Worm (Caenorhabditis elegans) whole organism, late embryonic: ENCODE data around the gene C29F9.5.

ENCODE experiments used
- ama-1 ChIP-seq: fragments of 150-350 bp; optimal IDR thresholded peaks from 2 replicates; lab custom pipeline; 2014
- ceh-2 ChIP-seq: sonication (generic microtip); optimal IDR thresholded peaks from 2 replicates; lab custom pipeline; 2016; ENCODE audit warnings: missing genotype, missing genetic modification characterization, missing compliant biosample characterization
- ceh-34 ChIP-seq: sonication (generic microtip); optimal IDR thresholded peaks from 2 replicates; lab custom pipeline; 2016; ENCODE audit warnings: mild to moderate bottlenecking, missing genetic modification characterization, missing compliant biosample characterization
- che-1 ChIP-seq: sonication (generic microtip); optimal IDR thresholded peaks from 2 replicates; lab custom pipeline; 2016; ENCODE audit warnings: mild to moderate bottlenecking, missing genetic modification characterization, missing compliant biosample characterization
- ets-4 ChIP-seq: sonication (generic microtip); optimal IDR thresholded peaks from 2 replicates; lab custom pipeline; 2016; ENCODE audit warnings: missing genetic modification characterization, missing compliant biosample characterization
- lim-6 ChIP-seq: sonication (generic microtip); optimal IDR thresholded peaks from 2 replicates; lab custom pipeline; 2016; ENCODE audit warnings: missing genetic modification characterization, missing compliant biosample characterization
- ref-2 ChIP-seq: sonication (generic microtip); optimal IDR thresholded peaks from 2 replicates; lab custom pipeline; 2016; ENCODE audit warnings: missing genetic modification characterization, missing compliant biosample characterization
- tbx-7 ChIP-seq: sonication (generic microtip); optimal IDR thresholded peaks from 2 replicates; lab custom pipeline; 2016; ENCODE audit warnings: missing genotype, missing genetic modification characterization, missing compliant biosample characterization

DNA sequence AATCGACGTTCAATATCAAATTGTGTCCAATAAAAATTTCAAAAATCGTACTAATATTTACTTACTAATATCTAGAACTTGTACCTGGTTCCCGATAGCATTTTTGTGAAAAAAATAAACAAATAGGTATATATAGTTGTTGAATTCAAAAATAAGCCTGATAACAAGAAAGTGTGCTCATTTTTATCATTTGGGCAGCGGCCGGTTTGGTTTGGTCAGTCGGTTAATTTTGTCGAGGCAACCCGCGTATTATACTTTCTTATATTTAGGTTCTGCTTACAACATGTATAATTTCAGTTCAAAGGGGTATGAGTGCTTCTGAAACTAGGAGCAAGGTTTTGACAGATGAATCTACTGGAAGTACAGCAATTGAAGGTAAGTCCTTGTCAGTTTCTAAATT lies 13.3 kb downstream of the C29F9.5 start, which contains the start of the genes nhr-280 and C29F9.2:
- TF ChIP-seq ama-1 (lab: Kevin White, UChicago): no peak
- no peak for TF ChIP-seq ceh-2 (tag; lab: Kevin White, UChicago)
- TF ChIP-seq tbx-7 (tag; lab: Kevin White, UChicago): no peak
- TF ChIP-seq ceh-34 (tag; lab: Kevin White, UChicago): no peak
- no peak for TF ChIP-seq che-1 (tag; lab: Kevin White, UChicago)
- TF ChIP-seq ref-2 (tag; lab: Kevin White, UChicago): no peak
- no peak for TF ChIP-seq ets-4 (tag; lab: Kevin White, UChicago)
- no peak for TF ChIP-seq lim-6
